Worm (Caenorhabditis elegans) whole organism, young adult: ENCODE data around the gene H20E11.2.

Source experiments
- B0035.1 ChIP-seq: sonication (generic microtip); optimal IDR thresholded peaks from 2 replicates; lab custom pipeline; 2016; ENCODE audit warnings: missing genetic modification characterization, mild to moderate bottlenecking, missing compliant biosample characterization, missing genotype, missing genetic modification reagents
- F23B12.7 ChIP-seq: sonication (generic microtip); optimal IDR thresholded peaks from 2 replicates; lab custom pipeline; 2017; ENCODE audit warnings: missing genetic modification characterization, mild to moderate bottlenecking, missing compliant biosample characterization, antibody characterized with exemption, moderate library complexity; ENCODE audit not compliant: insufficient read depth
- F37B4.10 ChIP-seq: fragments of 200-800 bp; sonication (Bioruptor generic); IDR thresholded peaks from 2 replicates; pipeline ENCODE4 v1.3.6; 2022; ENCODE audit warnings: missing genetic modification characterization, missing compliant biosample characterization
- F57A8.1 ChIP-seq: fragments of 200-800 bp; sonication (Bioruptor generic); optimal IDR thresholded peaks from 2 replicates; lab custom pipeline; 2018; ENCODE audit warnings: mild to moderate bottlenecking, missing genetic modification characterization, moderate library complexity, missing compliant biosample characterization
- Y53F4B.3 ChIP-seq: fragments of 200-800 bp; sonication (Bioruptor generic); IDR thresholded peaks from 2 replicates; pipeline ENCODE4 v1.3.6; 2022; ENCODE audit warnings: missing genetic modification reagents, missing genetic modification characterization, missing compliant biosample characterization
- ama-1 ChIP-seq, 3 experiments: fragments of 150-350 bp in 1 of 3; sonication (generic microtip) in 2 of 3; optimal IDR thresholded peaks; 2 replicates each; lab custom pipeline; 2014 to 2018; ENCODE audit warnings: missing biosample characterization in 2 of 3, missing genetic modification characterization in 2 of 3, missing genetic modification reagents in 2 of 3
- bed-2 ChIP-seq: fragments of 200-800 bp; sonication (Bioruptor generic); IDR thresholded peaks from 2 replicates; pipeline ENCODE4 v1.3.6; 2022; ENCODE audit warnings: missing genetic modification reagents, missing genetic modification characterization, missing compliant biosample characterization
- ccch-3 ChIP-seq: fragments of 200-800 bp; sonication (Bioruptor generic); optimal IDR thresholded peaks from 2 replicates; lab custom pipeline; 2018; ENCODE audit warnings: mild to moderate bottlenecking, missing genetic modification characterization, missing compliant biosample characterization
- chd-7 ChIP-seq: sonication (generic microtip); optimal IDR thresholded peaks from 2 replicates; lab custom pipeline; 2016; ENCODE audit warnings: mild to moderate bottlenecking, missing genetic modification characterization, moderate library complexity, missing compliant biosample characterization
- die-1 ChIP-seq: sonication (generic microtip); optimal IDR thresholded peaks from 2 replicates; lab custom pipeline; 2016; ENCODE audit warnings: missing genotype, mild to moderate bottlenecking, missing genetic modification characterization, missing compliant biosample characterization
- efl-1 ChIP-seq: fragments of 150-350 bp; optimal IDR thresholded peaks from 2 replicates; lab custom pipeline; 2014; ENCODE audit warnings: missing biosample characterization, missing genetic modification reagents, missing genetic modification characterization
- egrh-3 ChIP-seq: fragments of 200-800 bp; sonication (Bioruptor generic); IDR thresholded peaks from 2 replicates; pipeline ENCODE4 v1.3.6; 2022; ENCODE audit warnings: missing genetic modification reagents, missing genetic modification characterization, missing compliant biosample characterization
- ekl-4 ChIP-seq: fragments of 200-800 bp; sonication (Bioruptor generic); IDR thresholded peaks from 2 replicates; pipeline ENCODE4 v1.3.6; 2022; ENCODE audit warnings: missing genetic modification reagents, missing genetic modification characterization, missing compliant biosample characterization
- fkh-3 ChIP-seq: sonication (generic microtip); optimal IDR thresholded peaks from 2 replicates; lab custom pipeline; 2016; ENCODE audit warnings: mild to moderate bottlenecking, missing genetic modification characterization, missing compliant biosample characterization
- hlh-12 ChIP-seq: sonication (generic microtip); optimal IDR thresholded peaks from 2 replicates; lab custom pipeline; 2016; ENCODE audit warnings: missing genetic modification characterization, missing compliant biosample characterization
- hmg-1.2 ChIP-seq: fragments of 200-800 bp; sonication (Bioruptor generic); IDR thresholded peaks from 2 replicates; pipeline ENCODE4 v1.3.6; 2022; ENCODE audit warnings: missing genetic modification reagents, missing genetic modification characterization, missing compliant biosample characterization
- let-526 ChIP-seq: fragments of 200-800 bp; sonication (Bioruptor generic); IDR thresholded peaks from 2 replicates; pipeline ENCODE4 v1.3.6; 2022; ENCODE audit warnings: missing genetic modification reagents, missing genetic modification characterization, missing compliant biosample characterization
- lin-40 ChIP-seq: sonication (generic microtip); optimal IDR thresholded peaks from 2 replicates; lab custom pipeline; 2016; ENCODE audit warnings: missing genetic modification characterization, mild to moderate bottlenecking, missing compliant biosample characterization, missing genotype, missing genetic modification reagents
- lsl-1 ChIP-seq: fragments of 200-800 bp; sonication (Bioruptor generic); optimal IDR thresholded peaks from 2 replicates; lab custom pipeline; 2018; ENCODE audit warnings: mild to moderate bottlenecking, missing genetic modification characterization, moderate library complexity, missing compliant biosample characterization
- madf-3 ChIP-seq: fragments of 200-800 bp; sonication (Bioruptor generic); IDR thresholded peaks from 2 replicates; pipeline ENCODE4 v1.3.6; 2022; ENCODE audit warnings: missing genetic modification reagents, missing genetic modification characterization, missing compliant biosample characterization
- madf-6 ChIP-seq: fragments of 200-800 bp; sonication (Bioruptor generic); IDR thresholded peaks from 2 replicates; pipeline ENCODE4 v1.3.6; 2022; ENCODE audit warnings: missing genetic modification reagents, missing genetic modification characterization, missing compliant biosample characterization
- mcd-1 ChIP-seq: fragments of 200-800 bp; sonication (Bioruptor generic); IDR thresholded peaks from 2 replicates; pipeline ENCODE4 v1.3.6; 2022; ENCODE audit warnings: missing genetic modification reagents, missing genetic modification characterization, missing compliant biosample characterization
- nfya-1 ChIP-seq: sonication (generic microtip); optimal IDR thresholded peaks from 2 replicates; lab custom pipeline; 2017; ENCODE audit warnings: antibody characterized with exemption, missing compliant biosample characterization, missing genetic modification characterization, borderline replicate concordance; ENCODE audit not compliant: insufficient read depth
- nhr-80 ChIP-seq: sonication (generic microtip); optimal IDR thresholded peaks from 2 replicates; lab custom pipeline; 2016; ENCODE audit warnings: missing genetic modification characterization, missing compliant biosample characterization
- nhr-90 ChIP-seq: sonication (generic microtip); optimal IDR thresholded peaks from 2 replicates; lab custom pipeline; 2016; ENCODE audit warnings: missing genotype, mild to moderate bottlenecking, missing genetic modification characterization, missing compliant biosample characterization
- snpc-1.1 ChIP-seq: sonication (generic microtip); optimal IDR thresholded peaks from 2 replicates; lab custom pipeline; 2017; ENCODE audit warnings: missing genetic modification characterization, mild to moderate bottlenecking, missing compliant biosample characterization, antibody characterized with exemption, moderate library complexity, missing genotype, missing genetic modification reagents; ENCODE audit not compliant: insufficient read depth
- tbp1 ChIP-seq: fragments of 200-800 bp; sonication (Bioruptor generic); optimal IDR thresholded peaks from 2 replicates; lab custom pipeline; 2018; ENCODE audit warnings: mild to moderate bottlenecking, missing genetic modification characterization, missing compliant biosample characterization
- tbx-9 ChIP-seq: sonication (generic microtip); optimal IDR thresholded peaks from 2 replicates; lab custom pipeline; 2016; ENCODE audit warnings: borderline replicate concordance, missing genetic modification characterization, inconsistent platforms, missing compliant biosample characterization
- unc-62 ChIP-seq: fragments of 150-350 bp; optimal IDR thresholded peaks from 2 replicates; lab custom pipeline; 2014; ENCODE audit warnings: missing biosample characterization, missing genetic modification reagents, missing genetic modification characterization
- zfh-2 ChIP-seq: fragments of 200-800 bp; sonication (Bioruptor generic); conservative IDR thresholded peaks from 2 replicates; pipeline ENCODE4 v1.3.6; 2022; ENCODE audit warnings: missing genetic modification reagents, missing genetic modification characterization, missing compliant biosample characterization
- zim-3 ChIP-seq: sonication (generic microtip); optimal IDR thresholded peaks from 2 replicates; lab custom pipeline; 2017; ENCODE audit warnings: mild to moderate bottlenecking, missing genetic modification characterization, moderate library complexity, missing compliant biosample characterization
- ztf-25 ChIP-seq: fragments of 200-800 bp; sonication (Bioruptor generic); IDR thresholded peaks from 2 replicates; pipeline ENCODE4 v1.3.6; 2022; ENCODE audit warnings: missing genetic modification reagents, missing genetic modification characterization, missing compliant biosample characterization
- ztf-26 ChIP-seq: sonication (generic microtip); optimal IDR thresholded peaks from 2 replicates; lab custom pipeline; 2017; ENCODE audit warnings: missing genetic modification characterization, missing compliant biosample characterization

H20E11.2 gene

DNA sequence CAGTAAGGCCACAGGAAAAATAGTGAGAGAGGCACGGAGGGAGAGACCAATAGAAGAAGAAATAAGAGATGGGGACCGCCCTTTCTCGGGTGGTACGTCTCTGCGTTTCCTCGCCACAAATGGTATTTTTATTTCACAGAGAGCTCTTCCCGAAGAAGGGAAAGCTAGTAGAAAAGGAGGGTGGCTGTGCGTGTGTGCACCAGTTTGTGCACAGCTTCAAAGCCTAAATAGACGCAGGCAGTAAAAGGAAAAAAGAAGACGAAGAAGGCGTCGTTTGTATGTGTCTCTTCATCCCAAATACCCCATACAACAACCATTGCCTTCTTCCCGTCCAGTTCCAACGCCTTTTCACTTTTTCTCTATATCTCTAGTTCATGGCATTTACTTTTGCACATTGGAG lies 17.8 kb upstream of the H20E11.2 start (continued):
- no peak for TF ChIP-seq tbx-9 (tag; lab: Kevin White, UChicago)
- no peak for TF ChIP-seq zim-3 (tag; lab: Kevin White, UChicago)
- no peak for TF ChIP-seq nfya-1 (tag; lab: Kevin White, UChicago)
- TF ChIP-seq hlh-12 (tag; lab: Kevin White, UChicago), result no peak
- no peak for TF ChIP-seq mcd-1 (GFP tag; lab: Robert Waterston, UW)
- TF ChIP-seq die-1 (tag; lab: Kevin White, UChicago), result no peak

DNA sequence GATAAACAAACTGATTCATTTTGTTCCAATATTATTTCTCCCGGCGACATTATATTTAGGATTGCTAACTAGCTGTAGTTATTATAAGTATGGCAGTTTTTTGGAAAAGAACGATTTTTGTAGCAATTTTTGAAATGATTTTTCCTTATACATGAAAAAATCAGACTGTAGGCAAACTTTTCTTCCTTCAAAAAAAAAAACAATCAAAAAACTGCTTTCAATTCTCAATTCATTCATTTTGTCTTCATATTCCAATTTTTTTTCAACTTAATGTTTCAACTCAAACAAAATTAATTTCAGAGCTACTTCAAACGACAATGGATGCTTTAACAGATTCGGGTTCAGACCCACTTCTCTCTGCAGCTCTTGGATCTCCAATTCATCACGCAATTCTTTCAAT lies 15.8 kb upstream of the H20E11.2 start, which contains the start of gene ceh-48:
TSS of gene ceh-48 (plus strand) at position 301 of the 400 bp plus-strand sequence.
- TF ChIP-seq madf-6, result no peak
- no peak for TF ChIP-seq Y53F4B.3 (GFP tag; lab: Robert Waterston, UW)
- no peak for TF ChIP-seq bed-2
- TF ChIP-seq F23B12.7 (tag; lab: Kevin White, UChicago), result no peak
- no peak for TF ChIP-seq B0035.1 (tag; lab: Kevin White, UChicago)
- no peak for TF ChIP-seq tbp1 (GFP tag; lab: Kevin White, UChicago)
- TF ChIP-seq efl-1 (GFP tag; lab: Kevin White, UChicago), result no peak
- no peak for TF ChIP-seq nhr-90 (tag; lab: Kevin White, UChicago)
- TF ChIP-seq let-526 (GFP tag; lab: Robert Waterston, UW), result no peak
- no peak for TF ChIP-seq lin-40
- no peak for TF ChIP-seq F37B4.10 (GFP tag; lab: Robert Waterston, UW)
- no peak for TF ChIP-seq unc-62 (GFP tag; lab: Kevin White, UChicago)
- TF ChIP-seq lsl-1 (GFP tag; lab: Kevin White, UChicago), result no peak
- TF ChIP-seq ekl-4 (GFP tag; lab: Robert Waterston, UW), result no peak
- no peak for TF ChIP-seq ztf-26 (tag; lab: Kevin White, UChicago)
- no peak for TF ChIP-seq fkh-3 (tag; lab: Kevin White, UChicago)
- TF ChIP-seq chd-7 (tag; lab: Kevin White, UChicago), result no peak

DNA sequence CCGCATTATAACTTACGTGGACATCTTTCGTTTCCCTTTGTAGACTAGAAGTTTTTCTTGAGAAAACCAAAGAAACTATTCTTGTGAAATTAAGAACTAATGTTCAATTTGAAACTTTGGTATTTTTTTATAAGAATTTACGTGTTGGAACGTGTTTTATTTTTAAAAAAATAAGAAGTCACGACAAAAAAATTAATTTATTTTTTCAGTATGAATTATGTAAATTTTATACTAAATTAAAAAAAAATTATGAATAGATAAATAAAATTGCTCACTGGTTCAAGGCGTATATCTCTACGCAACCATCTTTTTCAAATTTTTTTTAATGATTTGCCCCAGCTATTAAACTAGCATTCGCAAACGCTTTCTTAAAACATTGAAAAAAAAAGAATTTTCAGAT lies 10.0 kb upstream of the H20E11.2 start, which contains the start of gene C17H12.5:
TSS of gene C17H12.5 (minus strand) at position 101 of the 400 bp plus-strand sequence.
- no peak for TF ChIP-seq hmg-1.2 (GFP tag; lab: Robert Waterston, UW)
- no peak for TF ChIP-seq ccch-3 (GFP tag; lab: Kevin White, UChicago)
- no peak for TF ChIP-seq F23B12.7 (tag; lab: Kevin White, UChicago)
- no peak for TF ChIP-seq egrh-3 (GFP tag; lab: Robert Waterston, UW)
- no peak for TF ChIP-seq zfh-2 (GFP tag; lab: Robert Waterston, UW)
- TF ChIP-seq ama-1 (optimal IDR thresholded peaks at IDR 0.05; lab: Kevin White, UChicago), result no peak
- TF ChIP-seq ama-1 (GFP tag; optimal IDR thresholded peaks at IDR 0.05; lab: Kevin White, UChicago), result no peak

DNA sequence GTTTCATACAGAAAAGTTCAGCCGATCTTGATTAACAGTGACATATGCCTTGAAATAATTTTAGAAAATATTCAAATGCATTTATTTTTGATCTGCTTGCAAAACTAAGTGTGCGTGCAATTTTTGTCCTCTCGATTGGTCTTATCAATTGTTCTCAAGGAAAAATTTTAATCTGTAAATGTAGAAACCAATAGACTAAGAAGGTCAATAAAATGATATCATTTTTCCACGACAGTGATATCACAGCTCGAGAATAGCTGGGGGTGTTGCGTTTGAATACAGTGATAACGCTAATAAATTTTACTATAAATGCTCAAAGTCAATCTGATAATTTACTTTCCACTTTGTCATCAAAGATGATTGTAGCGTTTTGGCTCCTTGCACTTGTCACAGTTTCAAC lies 9.2 kb upstream of the H20E11.2 start, which contains the start of gene C17H12.8:
TSS of gene C17H12.8 (plus strand) at position 335 of the 400 bp plus-strand sequence.
- TF ChIP-seq nhr-80 (tag; lab: Kevin White, UChicago) (peak; percentile 37), F57A8.1 (GFP tag; lab: Kevin White, UChicago) (no peak)

DNA sequence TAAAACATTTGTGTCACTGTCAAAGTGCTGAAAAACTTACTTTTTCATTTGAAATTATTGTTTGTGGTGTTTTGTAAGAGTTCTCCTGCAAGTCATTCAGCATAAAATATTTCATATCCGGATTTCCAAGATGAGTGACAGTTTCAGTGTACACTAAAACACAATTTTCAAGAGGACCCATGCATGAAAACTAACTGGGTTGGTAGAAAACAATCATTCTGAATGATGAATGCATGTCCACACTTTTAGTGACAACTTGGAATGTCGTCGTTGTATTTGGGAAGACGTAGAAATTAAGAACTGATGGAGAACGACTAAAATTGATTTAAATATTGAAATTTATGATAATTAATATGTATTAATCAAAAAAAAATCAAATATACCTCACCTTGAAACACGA lies 5.9 kb upstream of the H20E11.2 start:
- TF ChIP-seq madf-3 (GFP tag; lab: Robert Waterston, UW), result no peak
- no peak for TF ChIP-seq ztf-26 (tag; lab: Kevin White, UChicago)
- no peak for TF ChIP-seq ztf-25 (GFP tag; lab: Robert Waterston, UW)
- no peak for TF ChIP-seq snpc-1.1 (tag; lab: Kevin White, UChicago)
